Fruit fly (Drosophila melanogaster) whole organism, embryonic: ENCODE results near the gene Ret.

Source experiments
- ATbp ChIP-seq: fragments of 200-800 bp; sonication (Bioruptor generic); optimal IDR thresholded peaks from 2 replicates; lab custom pipeline; 2017; ENCODE audit warnings: missing biosample characterization, mild to moderate bottlenecking, missing genetic modification characterization, missing genetic modification reagents
- Asciz ChIP-seq: fragments of 200-800 bp; sonication (Bioruptor generic); optimal IDR thresholded peaks from 2 replicates; lab custom pipeline; 2017; ENCODE audit warnings: missing biosample characterization, mild to moderate bottlenecking, missing genetic modification characterization, missing genetic modification reagents
- B-H2 ChIP-seq: fragments of 200-800 bp; sonication (Bioruptor generic); optimal IDR thresholded peaks from 2 replicates; lab custom pipeline; 2018; ENCODE audit warnings: missing biosample characterization, mild to moderate bottlenecking, missing genetic modification characterization
- Blimp-1 ChIP-seq: fragments of 200-800 bp; sonication (Bioruptor generic); optimal IDR thresholded peaks from 3 replicates; lab custom pipeline; 2018; ENCODE audit warnings: missing biosample characterization, missing genetic modification characterization, mild to moderate bottlenecking, moderate library complexity, missing genetic modification reagents
- CG10462 ChIP-seq: fragments of 200-800 bp; sonication (Bioruptor generic); optimal IDR thresholded peaks from 2 replicates; lab custom pipeline; 2016; ENCODE audit warnings: missing biosample characterization, missing genetic modification characterization
- CG11560 ChIP-seq: fragments of 200-800 bp; sonication (Bioruptor generic); IDR thresholded peaks from 3 replicates; pipeline ENCODE4 v1.3.6; 2022; ENCODE audit warnings: missing biosample characterization, missing genetic modification characterization
- CG13123 ChIP-seq: fragments of 200-800 bp; sonication (Bioruptor generic); optimal IDR thresholded peaks from 2 replicates; lab custom pipeline; 2016; ENCODE audit warnings: missing biosample characterization, missing genetic modification characterization
- CG13894 ChIP-seq: fragments of 200-800 bp; sonication (Bioruptor generic); optimal IDR thresholded peaks from 3 replicates; lab custom pipeline; 2018; ENCODE audit warnings: missing biosample characterization, mild to moderate bottlenecking, missing genetic modification characterization, moderate library complexity
- CG14050 ChIP-seq: fragments of 200-800 bp; sonication (Bioruptor generic); IDR thresholded peaks from 3 replicates; pipeline ENCODE4 v1.3.6; 2022; ENCODE audit warnings: missing biosample characterization, missing genetic modification characterization
- CG1529 ChIP-seq: fragments of 200-800 bp; sonication (Bioruptor generic); optimal IDR thresholded peaks from 3 replicates; lab custom pipeline; 2018; ENCODE audit warnings: missing biosample characterization, missing genetic modification characterization
- CG15479 ChIP-seq: fragments of 200-800 bp; sonication (Bioruptor generic); optimal IDR thresholded peaks from 3 replicates; lab custom pipeline; 2019; ENCODE audit warnings: missing biosample characterization, mild to moderate bottlenecking, missing genetic modification characterization, moderate library complexity
- CG15696 ChIP-seq: fragments of 200-800 bp; sonication (Bioruptor generic); optimal IDR thresholded peaks from 2 replicates; lab custom pipeline; 2019; ENCODE audit warnings: missing biosample characterization, mild to moderate bottlenecking, missing genetic modification characterization, moderate library complexity
- CG17186 ChIP-seq: fragments of 200-800 bp; sonication (Bioruptor generic); optimal IDR thresholded peaks from 3 replicates; lab custom pipeline; 2017; ENCODE audit warnings: missing biosample characterization, missing genetic modification reagents, missing genetic modification characterization
- CG17802 ChIP-seq: fragments of 200-800 bp; sonication (Bioruptor generic); optimal IDR thresholded peaks from 2 replicates; lab custom pipeline; 2018; ENCODE audit warnings: missing biosample characterization, mild to moderate bottlenecking, missing genetic modification characterization, moderate library complexity
- CG18599 ChIP-seq: fragments of 200-800 bp; sonication (Bioruptor generic); optimal IDR thresholded peaks from 3 replicates; lab custom pipeline; 2017; ENCODE audit warnings: missing biosample characterization, missing genetic modification characterization, mild to moderate bottlenecking, moderate library complexity, missing genetic modification reagents
- CG2199 ChIP-seq: fragments of 200-800 bp; sonication (Bioruptor generic); IDR thresholded peaks from 3 replicates; pipeline ENCODE4 v1.3.6; 2022; ENCODE audit warnings: missing biosample characterization, missing genetic modification characterization
- CG34224 ChIP-seq: fragments of 200-800 bp; sonication (Bioruptor generic); IDR thresholded peaks from 3 replicates; pipeline ENCODE4 v1.3.6; 2022; ENCODE audit warnings: missing biosample characterization, missing genetic modification characterization; ENCODE audit not compliant: partially characterized antibody
- CG4730 ChIP-seq: fragments of 200-800 bp; sonication (Bioruptor generic); IDR thresholded peaks from 2 replicates; pipeline ENCODE4 v1.3.6; 2022; ENCODE audit warnings: missing biosample characterization, missing genetic modification characterization
- CG4820 ChIP-seq: fragments of 200-800 bp; sonication (Bioruptor generic); optimal IDR thresholded peaks from 3 replicates; lab custom pipeline; 2016; ENCODE audit warnings: missing biosample characterization, missing genetic modification characterization
- CG6254 ChIP-seq: fragments of 200-800 bp; sonication (Bioruptor generic); optimal IDR thresholded peaks from 3 replicates; lab custom pipeline; 2017; ENCODE audit warnings: mild to moderate bottlenecking, missing biosample characterization, missing genetic modification reagents, missing genetic modification characterization
- CG6272 ChIP-seq: fragments of 200-800 bp; sonication (Bioruptor generic); IDR thresholded peaks from 2 replicates; pipeline ENCODE4 v1.3.6; 2022; ENCODE audit warnings: missing biosample characterization, missing genetic modification characterization
- CG6654 ChIP-seq: fragments of 200-800 bp; sonication (Bioruptor generic); optimal IDR thresholded peaks from 2 replicates; lab custom pipeline; 2017; ENCODE audit warnings: missing biosample characterization, mild to moderate bottlenecking, missing genetic modification characterization
- CG6813 ChIP-seq: fragments of 200-800 bp; sonication (Bioruptor generic); optimal IDR thresholded peaks from 2 replicates; lab custom pipeline; 2017; ENCODE audit warnings: missing biosample characterization, missing genetic modification characterization, mild to moderate bottlenecking, moderate library complexity, missing genetic modification reagents
- CG7372 ChIP-seq: fragments of 200-800 bp; sonication (Bioruptor generic); IDR thresholded peaks from 2 replicates; pipeline ENCODE4 v1.3.6; 2022; ENCODE audit warnings: missing biosample characterization, missing genetic modification characterization
- CG7963 ChIP-seq: fragments of 200-800 bp; sonication (Bioruptor generic); IDR thresholded peaks from 3 replicates; pipeline ENCODE4 v1.3.6; 2022; ENCODE audit warnings: missing biosample characterization, missing genetic modification characterization; ENCODE audit not compliant: partially characterized antibody
- CTCF ChIP-seq: fragments of 200-800 bp; sonication (Bioruptor generic); optimal IDR thresholded peaks from 2 replicates; lab custom pipeline; 2017; ENCODE audit warnings: missing biosample characterization, mild to moderate bottlenecking, missing genetic modification characterization, moderate library complexity
- Deaf1 ChIP-seq: fragments of 200-800 bp; optimal IDR thresholded peaks from 3 replicates; lab custom pipeline; 2019; ENCODE audit warnings: missing biosample characterization, mild to moderate bottlenecking, missing genetic modification characterization, moderate library complexity
- Hey ChIP-seq: fragments of 200-800 bp; sonication (Bioruptor generic); optimal IDR thresholded peaks from 3 replicates; lab custom pipeline; 2018; ENCODE audit warnings: missing biosample characterization, mild to moderate bottlenecking, missing genetic modification characterization
- Lim3 ChIP-seq: fragments of 200-800 bp; sonication (Bioruptor generic); IDR thresholded peaks from 2 replicates; pipeline ENCODE4 v1.3.6; 2022; ENCODE audit warnings: missing biosample characterization, missing genetic modification characterization
- Meics ChIP-seq: fragments of 200-800 bp; sonication (Bioruptor generic); optimal IDR thresholded peaks from 2 replicates; lab custom pipeline; 2017; ENCODE audit warnings: missing biosample characterization, mild to moderate bottlenecking, missing genetic modification characterization
- Myb ChIP-seq: fragments of 200-800 bp; sonication (Bioruptor generic); optimal IDR thresholded peaks from 2 replicates; lab custom pipeline; 2016; ENCODE audit warnings: missing biosample characterization, missing genetic modification characterization
- NC2α ChIP-seq: fragments of 200-800 bp; sonication (Bioruptor generic); optimal IDR thresholded peaks from 2 replicates; lab custom pipeline; 2016; ENCODE audit warnings: missing biosample characterization, missing genetic modification characterization
- NC2β ChIP-seq: fragments of 200-800 bp; sonication (Bioruptor generic); optimal IDR thresholded peaks from 2 replicates; lab custom pipeline; 2016; ENCODE audit warnings: missing biosample characterization, missing genetic modification characterization
- Sox100B ChIP-seq: fragments of 200-800 bp; sonication (Bioruptor generic); optimal IDR thresholded peaks from 3 replicates; lab custom pipeline; 2018; ENCODE audit warnings: missing biosample characterization, mild to moderate bottlenecking, missing genetic modification characterization
- Tbp ChIP-seq: fragments of >200 bp; optimal IDR thresholded peaks from 2 replicates; lab custom pipeline; 2018; ENCODE audit warnings: missing biosample characterization, missing genetic modification characterization
- Xbp1 ChIP-seq: fragments of 200-800 bp; sonication (Bioruptor generic); optimal IDR thresholded peaks from 3 replicates; lab custom pipeline; 2016; ENCODE audit warnings: missing biosample characterization, mild to moderate bottlenecking, missing genetic modification characterization
- Xrp1 ChIP-seq: fragments of 200-800 bp; sonication (Bioruptor generic); IDR thresholded peaks from 2 replicates; pipeline ENCODE4 v1.3.6; 2022; ENCODE audit warnings: missing biosample characterization, missing genetic modification characterization
- abd-A ChIP-seq: fragments of 200-800 bp; sonication (Bioruptor generic); optimal IDR thresholded peaks from 3 replicates; lab custom pipeline; 2019; ENCODE audit warnings: missing biosample characterization, mild to moderate bottlenecking, missing genetic modification characterization, moderate library complexity
- ato ChIP-seq: fragments of 200-800 bp; sonication (Bioruptor generic); IDR thresholded peaks from 2 replicates; pipeline ENCODE4 v1.3.6; 2022; ENCODE audit warnings: missing biosample characterization, missing genetic modification characterization; ENCODE audit not compliant: partially characterized antibody
- cato ChIP-seq: fragments of 200-800 bp; sonication (Bioruptor generic); optimal IDR thresholded peaks from 2 replicates; lab custom pipeline; 2016; ENCODE audit warnings: missing biosample characterization, missing genetic modification characterization, borderline replicate concordance
- cwo ChIP-seq: fragments of 200-800 bp; sonication (Bioruptor generic); optimal IDR thresholded peaks from 3 replicates; lab custom pipeline; 2017; ENCODE audit warnings: missing biosample characterization, missing genetic modification characterization, mild to moderate bottlenecking, moderate library complexity, missing genetic modification reagents
- dmrt11E ChIP-seq: fragments of 200-800 bp; sonication (Bioruptor generic); optimal IDR thresholded peaks from 3 replicates; lab custom pipeline; 2018; ENCODE audit warnings: missing biosample characterization, mild to moderate bottlenecking, missing genetic modification characterization, moderate library complexity
- ems ChIP-seq: fragments of 200-800 bp; sonication (Bioruptor generic); optimal IDR thresholded peaks from 3 replicates; lab custom pipeline; 2016; ENCODE audit warnings: missing biosample characterization, missing genetic modification characterization
- hb ChIP-seq: fragments of 200-800 bp; sonication (Bioruptor generic); IDR thresholded peaks from 3 replicates; pipeline ENCODE4 v1.3.6; 2022; ENCODE audit warnings: missing biosample characterization, missing genetic modification characterization; ENCODE audit not compliant: partially characterized antibody
- luna ChIP-seq: fragments of 200-800 bp; sonication (Bioruptor generic); optimal IDR thresholded peaks from 2 replicates; lab custom pipeline; 2016; ENCODE audit warnings: missing biosample characterization, missing genetic modification characterization
- nerfin-1 ChIP-seq: fragments of 200-800 bp; sonication (Bioruptor generic); optimal IDR thresholded peaks from 3 replicates; lab custom pipeline; 2019; ENCODE audit warnings: missing biosample characterization, mild to moderate bottlenecking, missing genetic modification characterization, moderate library complexity
- pnt ChIP-seq: fragments of 200-800 bp; sonication (Bioruptor generic); optimal IDR thresholded peaks from 3 replicates; lab custom pipeline; 2016; ENCODE audit warnings: missing biosample characterization, missing genetic modification characterization
- sens-2 ChIP-seq: fragments of 200-800 bp; sonication (Bioruptor generic); IDR thresholded peaks from 2 replicates; pipeline ENCODE4 v1.3.6; 2022; ENCODE audit warnings: missing biosample characterization, missing genetic modification characterization
- seq ChIP-seq: fragments of 200-800 bp; sonication (Bioruptor generic); IDR thresholded peaks from 2 replicates; pipeline ENCODE4 v1.3.6; 2022; ENCODE audit warnings: missing biosample characterization, missing genetic modification characterization
- toy ChIP-seq: fragments of 200-800 bp; sonication (Bioruptor generic); IDR thresholded peaks from 2 replicates; pipeline ENCODE4 v1.3.6; 2022; ENCODE audit warnings: missing biosample characterization, missing genetic modification characterization
- vvl ChIP-seq: fragments of 200-800 bp; sonication (Bioruptor generic); IDR thresholded peaks from 2 replicates; pipeline ENCODE4 v1.3.6; 2022; ENCODE audit warnings: missing biosample characterization, missing genetic modification characterization
- wdn ChIP-seq: fragments of 200-800 bp; sonication (Bioruptor generic); IDR thresholded peaks from 2 replicates; pipeline ENCODE4 v1.3.6; 2022; ENCODE audit warnings: missing biosample characterization, missing genetic modification characterization

The Ret gene

dm6 chr2L:21198633-21199264, at the start of gene Ret:
Gene Ret (minus strand): TSS chr2L:21198762.
- TF ChIP-seq CG17802 (tag; lab: Kevin White, UChicago) (no peak), CG17186 (GFP tag; lab: Kevin White, UChicago) (no peak), CG6272 (GFP tag; lab: Robert Waterston, UW) (no peak), CG11560 (tag; lab: Robert Waterston, UW) (no peak), CG18599 (peak; percentile 16), CG2199 (peak; percentile 37; the same call in 1 of the 3 replicates), ATbp (peak; percentile 50), CG13894 (peak; percentile 5), CG13123 (GFP tag; lab: Kevin White, UChicago) (no peak), Asciz (GFP tag; lab: Kevin White, UChicago) (peak; percentile 6), CG1529 (GFP tag; lab: Kevin White, UChicago) (peak; percentile 11), Deaf1 (tag; lab: Kevin White, UChicago) (peak; percentile 94), vvl (GFP tag; lab: Robert Waterston, UW) (no peak), luna (no peak), CG6254 (GFP tag; lab: Kevin White, UChicago) (no peak), CG7963 (GFP tag; lab: Robert Waterston, UW) (no peak), cwo (GFP tag; lab: Kevin White, UChicago) (no peak), pnt (GFP tag; lab: Kevin White, UChicago) (no peak), CTCF (GFP tag; lab: Kevin White, UChicago) (no peak), Hey (no peak), Blimp-1 (peak; percentile 15), CG6654 (GFP tag; lab: Kevin White, UChicago) (no peak), CG15696 (tag; lab: Kevin White, UChicago) (peak; percentile 35), CG14050 (GFP tag; lab: Robert Waterston, UW) (no peak), Myb (no peak), dmrt11E (tag; lab: Kevin White, UChicago) (peak; percentile 1), CG6813 (peak; percentile 14), NC2β (no peak), nerfin-1 (tag; lab: Kevin White, UChicago) (peak; percentile 9), Xrp1 (GFP tag; lab: Robert Waterston, UW) (no peak), B-H2 (GFP tag; lab: Kevin White, UChicago) (no peak), CG10462 (GFP tag; lab: Kevin White, UChicago) (no peak), CG15479 (GFP tag; lab: Kevin White, UChicago) (peak; percentile 9), ato (GFP tag; lab: Robert Waterston, UW) (peak; percentile 14; the same call in 1 of the 2 replicates), Lim3 (GFP tag; lab: Robert Waterston, UW) (no peak), Xbp1 (GFP tag; lab: Kevin White, UChicago) (no peak)
- TF ChIP-seq, all 482 proteins: peak for 14

- TF ChIP-seq CG4730, result no peak
- TF ChIP-seq CG34224 (GFP tag; lab: Robert Waterston, UW), result no peak
- TF ChIP-seq seq (GFP tag; lab: Robert Waterston, UW), result no peak
- TF ChIP-seq abd-A (tag; lab: Kevin White, UChicago), result peak; percentile 72
- peak; percentile 32 for TF ChIP-seq CG13894
- no peak for TF ChIP-seq Sox100B (GFP tag; lab: Kevin White, UChicago)
- TF ChIP-seq hb (GFP tag; lab: Robert Waterston, UW), result no peak
- no peak for TF ChIP-seq Meics (GFP tag; lab: Kevin White, UChicago)
- no peak for TF ChIP-seq CG7372 (GFP tag; lab: Robert Waterston, UW)
- TF ChIP-seq toy, result no peak
- no peak for TF ChIP-seq wdn (GFP tag; lab: Robert Waterston, UW)
- TF ChIP-seq ems (GFP tag; lab: Kevin White, UChicago), result no peak
- no peak for TF ChIP-seq Tbp (GFP tag; lab: Kevin White, UChicago)
- no peak for TF ChIP-seq sens-2 (GFP tag; lab: Robert Waterston, UW)
- no peak for TF ChIP-seq NC2α
- no peak for TF ChIP-seq CG4820 (GFP tag; lab: Kevin White, UChicago)
- TF ChIP-seq cato (GFP tag; lab: Kevin White, UChicago), result no peak
Observed at dm6 chr2L:21247967-21248366, 49.4 kb upstream of the Ret start.
